Fruit fly (Drosophila melanogaster) whole organism, pupa: ENCODE measurements around the gene CG10581.

ENCODE experiments used
- CG15710 ChIP-seq: fragments of 200-800 bp; sonication (Bioruptor generic); optimal IDR thresholded peaks from 2 replicates; lab custom pipeline; 2018; ENCODE audit warnings: missing biosample characterization, mild to moderate bottlenecking, missing genetic modification characterization, moderate library complexity
- CG32121 ChIP-seq: fragments of 200-800 bp; sonication (Bioruptor generic); IDR thresholded peaks from 2 replicates; pipeline ENCODE4 v1.3.6; 2022; ENCODE audit warnings: missing biosample characterization, missing genetic modification characterization
- fd96Ca ChIP-seq: fragments of 200-800 bp; sonication (Bioruptor generic); IDR thresholded peaks from 3 replicates; pipeline ENCODE4 v1.3.6; 2022; ENCODE audit warnings: missing biosample characterization, missing genetic modification characterization
- gl ChIP-seq: fragments of 200-800 bp; sonication (Bioruptor generic); optimal IDR thresholded peaks from 2 replicates; lab custom pipeline; 2018; ENCODE audit warnings: missing biosample characterization, mild to moderate bottlenecking, missing genetic modification characterization

DNA sequence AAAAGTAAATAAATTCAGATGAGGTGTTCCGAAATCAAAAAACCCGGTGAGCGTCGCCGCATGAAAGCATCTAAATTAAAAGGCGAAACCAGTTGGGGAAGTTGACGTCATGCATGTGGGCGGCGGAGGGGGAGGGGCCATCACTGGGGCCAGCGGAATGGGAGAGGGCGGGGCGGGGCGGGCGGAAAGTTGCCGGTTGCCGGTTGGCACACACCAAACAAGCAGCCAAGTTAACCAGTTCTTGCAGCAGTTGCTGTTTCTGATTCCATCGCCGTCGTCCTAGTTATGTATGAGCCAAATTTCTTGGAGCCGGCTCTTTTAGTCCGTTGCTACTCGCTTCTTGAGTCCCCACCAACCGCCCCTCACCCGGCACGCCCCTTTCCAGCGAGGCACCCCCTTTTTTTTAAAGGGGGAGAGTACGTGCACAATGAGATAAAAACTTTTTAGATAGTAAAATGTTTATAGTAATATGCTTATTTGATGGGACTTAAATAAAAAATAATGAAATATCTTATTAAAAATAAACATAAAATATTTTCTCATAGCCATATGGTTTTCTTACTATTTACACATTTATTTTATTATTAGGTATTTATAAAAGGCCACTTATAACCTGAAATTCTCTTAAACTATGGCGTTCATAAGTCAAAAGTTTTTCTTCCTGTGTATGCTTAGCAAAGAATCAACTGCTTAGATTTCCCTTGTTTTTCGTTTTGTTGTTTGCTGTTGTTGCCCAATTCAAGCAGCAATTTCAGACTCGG is 18.4 kb upstream of the CG10581 start:
- TF ChIP-seq CG15710 (tag; lab: Kevin White, UChicago) (peak; percentile 38), fd96Ca (peak; percentile 55; the same call in 1 of the 3 replicates), gl (tag; lab: Kevin White, UChicago) (no peak), CG32121 (GFP tag; lab: Robert Waterston, UW) (no peak; the same call in 1 of the 2 replicates)
